Worm (Caenorhabditis elegans) whole organism, early embryonic: Measurements from ENCODE around the gene Y43F8B.2.
A peak's percentile ranks its signal among the peaks of the same experiment; 100 is the strongest.

Experiments
- B0310.2 ChIP-seq: sonication (generic microtip); optimal IDR thresholded peaks from 2 replicates; lab custom pipeline; 2016; ENCODE audit warnings: mild to moderate bottlenecking, missing genetic modification characterization, missing compliant biosample characterization
- F13C5.2 ChIP-seq: sonication (generic microtip); optimal IDR thresholded peaks from 2 replicates; lab custom pipeline; 2017; ENCODE audit warnings: mild to moderate bottlenecking, missing genetic modification characterization, inconsistent platforms, missing compliant biosample characterization
- aly-1 ChIP-seq: sonication (generic microtip); optimal IDR thresholded peaks from 2 replicates; lab custom pipeline; 2016; ENCODE audit warnings: missing genetic modification characterization, missing compliant biosample characterization
- ama-1 ChIP-seq: fragments of 150-350 bp; optimal IDR thresholded peaks from 2 replicates; lab custom pipeline; 2014
- ceh-13 ChIP-seq: fragments of 200-800 bp; sonication (Bioruptor generic); optimal IDR thresholded peaks from 2 replicates; lab custom pipeline; 2018; ENCODE audit warnings: mild to moderate bottlenecking, missing genetic modification characterization, missing compliant biosample characterization
- ceh-36 ChIP-seq: sonication (generic microtip); optimal IDR thresholded peaks from 2 replicates; lab custom pipeline; 2016; ENCODE audit warnings: missing genetic modification characterization, inconsistent platforms, missing compliant biosample characterization
- ets-7 ChIP-seq: sonication (generic microtip); optimal IDR thresholded peaks from 2 replicates; lab custom pipeline; 2016; ENCODE audit warnings: missing genotype, missing genetic modification characterization, missing compliant biosample characterization
- flt-1 ChIP-seq: fragments of 200-800 bp; sonication (Bioruptor generic); IDR thresholded peaks from 2 replicates; pipeline ENCODE4 v1.3.6; 2022; ENCODE audit warnings: missing genetic modification characterization, missing compliant biosample characterization
- hmbx-1 ChIP-seq: sonication (generic microtip); optimal IDR thresholded peaks from 2 replicates; lab custom pipeline; 2016; ENCODE audit warnings: mild to moderate bottlenecking, missing genetic modification characterization, missing compliant biosample characterization
- hmg-4 ChIP-seq: fragments of 200-800 bp; sonication (Bioruptor generic); optimal IDR thresholded peaks from 2 replicates; lab custom pipeline; 2018; ENCODE audit warnings: mild to moderate bottlenecking, missing genetic modification characterization, missing compliant biosample characterization
- hnd-1 ChIP-seq: sonication (generic microtip); optimal IDR thresholded peaks from 2 replicates; lab custom pipeline; 2016; ENCODE audit warnings: missing genetic modification characterization, missing compliant biosample characterization
- pes-1 ChIP-seq: fragments of 200-800 bp; sonication (Bioruptor generic); IDR thresholded peaks from 2 replicates; pipeline ENCODE4 v1.3.6; 2022; ENCODE audit warnings: missing genetic modification reagents, missing genetic modification characterization, missing compliant biosample characterization
- scrt-1 ChIP-seq: fragments of 200-800 bp; sonication (Bioruptor generic); IDR thresholded peaks from 2 replicates; pipeline ENCODE4 v1.3.6; 2022; ENCODE audit warnings: missing genetic modification characterization, missing compliant biosample characterization
- sea-1 ChIP-seq: fragments of 200-800 bp; sonication (Bioruptor generic); conservative IDR thresholded peaks from 2 replicates; pipeline ENCODE4 v1.3.6; 2022; ENCODE audit warnings: missing genetic modification characterization, missing compliant biosample characterization
- tbx-11 ChIP-seq: fragments of 200-800 bp; sonication (Bioruptor generic); IDR thresholded peaks from 2 replicates; pipeline ENCODE4 v1.3.6; 2022; ENCODE audit warnings: missing genetic modification characterization, missing compliant biosample characterization
- tbx-37 ChIP-seq: fragments of 200-800 bp; sonication (Bioruptor generic); conservative IDR thresholded peaks from 2 replicates; pipeline ENCODE4 v1.3.6; 2022; ENCODE audit warnings: missing genetic modification reagents, missing genetic modification characterization, missing compliant biosample characterization
- tra-4 ChIP-seq: sonication (generic microtip); optimal IDR thresholded peaks from 2 replicates; lab custom pipeline; 2017; ENCODE audit warnings: missing genetic modification characterization, missing compliant biosample characterization

Gene Y43F8B.2

DNA sequence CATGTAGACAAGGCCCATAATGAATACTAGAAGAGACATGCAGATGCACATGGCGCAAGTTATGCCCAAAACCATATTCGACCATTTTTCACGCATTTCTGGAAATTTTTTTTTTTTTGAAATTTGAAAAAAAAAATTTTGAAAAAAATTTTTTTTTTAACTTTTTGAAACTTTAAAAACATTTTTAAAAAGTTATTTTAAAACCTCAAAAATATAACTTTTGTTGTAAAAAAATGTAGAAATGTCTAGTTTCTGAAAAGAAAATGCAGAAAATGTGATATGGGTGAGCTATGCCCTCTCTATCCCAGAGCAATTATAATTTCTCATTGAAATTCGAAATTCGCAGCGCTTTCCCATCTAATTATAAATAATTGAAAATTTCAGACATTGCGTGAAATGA, 16.8 kb upstream of the Y43F8B.2 start, which contains the start of gene Y43F8B.20:
Y43F8B.20 (minus strand) TSS at position 101 of the 400 bp plus-strand sequence.
- TF ChIP-seq ama-1 (lab: Kevin White, UChicago) = no peak
- TF ChIP-seq scrt-1 (GFP tag; lab: Robert Waterston, UW) = no peak
- no peak for TF ChIP-seq pes-1 (GFP tag; lab: Robert Waterston, UW)
- TF ChIP-seq ceh-13 (GFP tag; lab: Kevin White, UChicago) = no peak
- TF ChIP-seq aly-1 = no peak
- TF ChIP-seq tbx-11 (GFP tag; lab: Robert Waterston, UW) = no peak
- TF ChIP-seq flt-1 (GFP tag; lab: Robert Waterston, UW) = no peak
- no peak for TF ChIP-seq sea-1 (GFP tag; lab: Robert Waterston, UW)
- no peak for TF ChIP-seq B0310.2 (tag; lab: Kevin White, UChicago)
- no peak for TF ChIP-seq hnd-1 (tag; lab: Kevin White, UChicago)

DNA sequence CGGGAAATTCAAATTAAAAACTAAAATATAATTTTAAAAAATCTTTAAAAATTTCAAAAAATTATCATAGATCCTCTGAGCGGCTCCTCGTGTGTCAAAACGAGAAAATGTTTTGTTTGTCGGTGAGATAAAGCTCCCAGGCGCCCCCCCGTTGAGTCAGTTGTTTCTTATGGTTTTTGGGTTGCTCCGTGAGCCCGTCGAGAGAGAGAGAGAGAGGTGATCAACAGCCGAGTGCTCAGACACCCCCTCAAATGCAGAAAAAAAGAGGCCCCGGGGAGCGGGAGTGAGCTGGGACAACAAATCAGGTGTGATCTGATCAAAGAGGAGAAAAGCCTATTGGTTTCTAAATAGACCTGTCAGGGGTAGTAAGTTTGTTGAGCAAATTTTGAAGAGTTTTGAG, 13.8 kb upstream of the Y43F8B.2 start:
- no peak for TF ChIP-seq tbx-37 (GFP tag; lab: Robert Waterston, UW)
- no peak for TF ChIP-seq ceh-13 (GFP tag; lab: Kevin White, UChicago)
- no peak for TF ChIP-seq hmg-4
- TF ChIP-seq flt-1 (GFP tag; lab: Robert Waterston, UW) = no peak
- no peak for TF ChIP-seq hmbx-1 (tag; lab: Kevin White, UChicago)
- no peak for TF ChIP-seq tbx-11 (GFP tag; lab: Robert Waterston, UW)
- TF ChIP-seq F13C5.2 (tag; lab: Kevin White, UChicago) = no peak
- no peak for TF ChIP-seq ets-7 (tag; lab: Kevin White, UChicago)
- TF ChIP-seq tra-4 (tag; lab: Kevin White, UChicago) = no peak
- no peak for TF ChIP-seq hnd-1 (tag; lab: Kevin White, UChicago)

DNA sequence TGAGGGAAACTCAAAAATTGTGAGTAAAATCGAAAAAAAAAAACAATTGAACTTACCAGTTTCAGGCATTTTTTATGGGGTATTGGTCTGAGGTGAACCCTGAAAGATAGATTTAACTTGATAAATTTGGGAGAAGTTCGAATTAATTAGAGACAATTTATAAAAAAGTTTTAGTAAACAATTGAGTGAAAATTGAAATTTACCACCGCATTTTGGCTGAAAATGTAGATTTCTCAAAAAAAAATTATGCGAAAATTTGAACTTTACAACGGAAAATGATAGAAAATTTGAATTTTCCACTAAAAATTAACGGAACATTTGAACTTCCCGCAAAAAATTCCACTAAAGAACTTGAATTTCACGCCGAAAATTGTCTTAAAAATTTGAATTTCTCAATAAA, 13.2 kb upstream of the Y43F8B.2 start, which contains the start of gene Y43F8B.1:
Y43F8B.1 (minus strand) TSS at position 101 of the 400 bp plus-strand sequence.
- TF ChIP-seq tra-4 (tag; lab: Kevin White, UChicago) (no peak), hmg-4 (no peak), ama-1 (lab: Kevin White, UChicago) (no peak), B0310.2 (tag; lab: Kevin White, UChicago) (no peak), ceh-36 (tag; lab: Kevin White, UChicago) (no peak), F13C5.2 (tag; lab: Kevin White, UChicago) (no peak), tbx-37 (GFP tag; lab: Robert Waterston, UW) (no peak), hnd-1 (tag; lab: Kevin White, UChicago) (no peak), aly-1 (no peak)

DNA sequence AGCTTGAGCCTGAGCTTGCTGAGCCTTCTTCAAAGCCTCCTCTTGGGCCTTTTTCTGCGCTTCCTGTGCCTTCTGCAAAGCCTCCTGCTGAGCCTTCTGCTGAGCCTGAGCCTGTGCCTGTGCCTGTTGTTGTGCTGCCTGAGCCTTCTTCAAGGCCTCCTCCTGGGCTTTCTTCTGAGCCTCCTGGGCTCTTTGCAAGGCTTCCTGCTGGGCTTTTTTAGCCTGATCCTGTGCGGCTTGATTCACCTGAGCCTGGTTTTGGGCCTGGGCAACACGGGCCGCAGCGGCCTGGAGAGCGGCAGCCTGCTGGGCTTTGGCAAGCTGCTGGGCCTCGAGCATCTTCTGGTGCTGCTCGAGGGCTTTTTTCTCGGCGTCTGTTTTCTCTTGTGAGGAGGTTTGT, 12.1 kb upstream of the Y43F8B.2 start:
- no peak for TF ChIP-seq ceh-13 (GFP tag; lab: Kevin White, UChicago)
- TF ChIP-seq ama-1 (lab: Kevin White, UChicago) = no peak
- no peak for TF ChIP-seq hmg-4
- TF ChIP-seq hnd-1 (tag; lab: Kevin White, UChicago) = no peak
- no peak for TF ChIP-seq flt-1 (GFP tag; lab: Robert Waterston, UW)
- TF ChIP-seq F13C5.2 (tag; lab: Kevin White, UChicago) = no peak
- TF ChIP-seq B0310.2 (tag; lab: Kevin White, UChicago) = no peak
- TF ChIP-seq sea-1 (GFP tag; lab: Robert Waterston, UW) = no peak
- TF ChIP-seq aly-1 = no peak
- TF ChIP-seq hmbx-1 (tag; lab: Kevin White, UChicago) = no peak
- TF ChIP-seq tra-4 (tag; lab: Kevin White, UChicago) = no peak

DNA sequence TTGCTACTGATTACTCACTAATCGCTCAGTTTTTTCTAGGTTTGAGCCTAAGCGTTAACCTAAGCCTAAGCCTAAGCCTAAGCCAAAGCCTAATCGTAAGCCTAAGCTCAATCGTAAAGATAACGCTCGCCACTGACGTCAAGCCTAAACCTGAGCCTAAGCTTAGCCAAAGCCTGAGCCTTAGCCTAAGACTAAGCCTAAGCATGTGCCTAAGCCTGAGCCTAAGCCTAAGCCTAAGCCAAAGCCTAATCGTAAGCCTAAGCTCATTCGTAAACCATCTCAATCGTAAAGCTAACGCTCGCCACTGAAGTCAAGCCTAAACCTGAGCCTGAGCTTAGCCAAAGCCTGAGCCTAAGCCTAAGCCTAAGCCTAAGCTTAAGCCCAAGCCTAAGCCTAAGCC, 10.6 kb upstream of the Y43F8B.2 start:
- peak; percentile 72 for TF ChIP-seq ceh-36 (tag; lab: Kevin White, UChicago)
- TF ChIP-seq tbx-37 (GFP tag; lab: Robert Waterston, UW) = no peak
- TF ChIP-seq flt-1 (GFP tag; lab: Robert Waterston, UW) = no peak

DNA sequence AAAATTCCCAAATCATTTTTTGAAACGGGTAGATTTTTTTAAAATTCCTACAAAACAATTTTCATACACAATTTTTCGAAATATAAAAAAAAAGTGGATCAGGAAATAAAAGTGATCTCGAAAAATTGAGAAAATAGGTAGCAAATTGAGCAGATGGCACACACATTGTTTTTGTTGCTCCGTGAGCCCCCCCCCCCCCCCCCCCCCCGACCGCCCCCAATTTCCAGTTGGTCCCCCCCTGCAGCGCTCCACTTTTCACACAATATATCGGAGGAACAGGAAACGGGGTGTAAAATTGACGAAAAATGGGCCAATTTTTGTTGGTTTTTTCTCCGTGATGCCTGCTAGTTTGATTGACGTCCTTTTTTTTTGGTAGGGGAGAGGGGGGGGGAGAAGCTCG, 8.0 kb upstream of the Y43F8B.2 start:
- TF ChIP-seq sea-1 (GFP tag; lab: Robert Waterston, UW) (no peak), aly-1 (no peak), ama-1 (lab: Kevin White, UChicago) (no peak), hmg-4 (no peak), ceh-13 (GFP tag; lab: Kevin White, UChicago) (no peak), B0310.2 (tag; lab: Kevin White, UChicago) (no peak), ets-7 (tag; lab: Kevin White, UChicago) (no peak), hnd-1 (tag; lab: Kevin White, UChicago) (no peak), flt-1 (GFP tag; lab: Robert Waterston, UW) (no peak), tbx-37 (GFP tag; lab: Robert Waterston, UW) (no peak), F13C5.2 (tag; lab: Kevin White, UChicago) (no peak), tbx-11 (GFP tag; lab: Robert Waterston, UW) (no peak), ceh-36 (tag; lab: Kevin White, UChicago) (no peak), scrt-1 (GFP tag; lab: Robert Waterston, UW) (no peak), tra-4 (tag; lab: Kevin White, UChicago) (no peak), pes-1 (GFP tag; lab: Robert Waterston, UW) (no peak), hmbx-1 (tag; lab: Kevin White, UChicago) (no peak)

DNA sequence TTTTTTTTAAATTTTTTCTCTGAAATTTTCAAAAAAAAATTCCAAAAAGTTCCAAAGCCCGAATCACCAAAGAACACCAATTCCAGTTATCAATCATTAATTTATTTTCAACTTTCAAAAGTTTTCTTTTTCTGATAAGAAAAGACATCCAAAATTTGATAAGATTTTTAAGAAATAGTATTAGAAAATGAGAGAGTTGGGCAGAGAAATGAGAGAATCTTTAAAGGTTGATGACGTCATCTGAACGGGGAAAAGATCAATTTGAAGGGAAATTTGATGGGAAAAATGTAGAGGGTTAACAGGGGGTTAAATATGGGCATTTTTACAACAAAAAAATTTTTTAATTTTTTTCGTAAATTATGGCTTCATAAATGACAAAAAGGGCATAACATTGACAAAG, 570 bp upstream of the Y43F8B.2 start:
- TF ChIP-seq scrt-1 (GFP tag; lab: Robert Waterston, UW) = no peak
- TF ChIP-seq flt-1 (GFP tag; lab: Robert Waterston, UW) = no peak

DNA sequence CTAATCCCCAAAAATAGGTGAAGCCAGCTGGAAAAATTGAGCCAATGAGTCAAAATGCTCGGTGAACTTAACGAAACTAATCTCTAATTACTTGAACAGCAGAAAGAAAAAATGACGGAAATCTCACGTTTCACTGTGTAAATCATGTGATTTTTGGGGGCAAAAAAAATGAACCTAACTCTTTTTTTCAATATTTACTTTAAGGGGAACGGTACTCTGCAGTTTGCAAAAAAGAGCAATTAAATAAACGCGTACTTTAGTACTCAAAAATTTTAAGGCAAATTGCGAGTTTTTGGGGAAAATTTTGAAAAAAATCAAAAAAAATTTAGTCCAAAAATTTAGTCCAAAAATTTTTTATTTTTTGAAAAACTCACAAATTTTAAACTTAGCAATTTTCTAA, 1.9 kb downstream of the Y43F8B.2 start:
- TF ChIP-seq hnd-1 (tag; lab: Kevin White, UChicago) = no peak
- TF ChIP-seq flt-1 (GFP tag; lab: Robert Waterston, UW) = no peak
- no peak for TF ChIP-seq B0310.2 (tag; lab: Kevin White, UChicago)
- no peak for TF ChIP-seq scrt-1 (GFP tag; lab: Robert Waterston, UW)
- TF ChIP-seq ets-7 (tag; lab: Kevin White, UChicago) = no peak
- no peak for TF ChIP-seq ceh-36 (tag; lab: Kevin White, UChicago)
- no peak for TF ChIP-seq ama-1 (lab: Kevin White, UChicago)
- TF ChIP-seq tbx-11 (GFP tag; lab: Robert Waterston, UW) = no peak
- no peak for TF ChIP-seq sea-1 (GFP tag; lab: Robert Waterston, UW)
- no peak for TF ChIP-seq ceh-13 (GFP tag; lab: Kevin White, UChicago)
- TF ChIP-seq tra-4 (tag; lab: Kevin White, UChicago) = no peak
- TF ChIP-seq aly-1 = no peak
- TF ChIP-seq tbx-37 (GFP tag; lab: Robert Waterston, UW) = no peak
